Fruit fly (Drosophila melanogaster) whole organism, embryonic: ENCODE data around the gene CG32299.

Experiments
- ATbp ChIP-seq: fragments of 200-800 bp; sonication (Bioruptor generic); optimal IDR thresholded peaks from 2 replicates; lab custom pipeline; 2017; ENCODE audit warnings: missing biosample characterization, mild to moderate bottlenecking, missing genetic modification characterization, missing genetic modification reagents
- Blimp-1 ChIP-seq: fragments of 200-800 bp; sonication (Bioruptor generic); optimal IDR thresholded peaks from 3 replicates; lab custom pipeline; 2018; ENCODE audit warnings: missing biosample characterization, missing genetic modification characterization, mild to moderate bottlenecking, moderate library complexity, missing genetic modification reagents
- CG11504 ChIP-seq: fragments of 200-800 bp; sonication (Bioruptor generic); optimal IDR thresholded peaks from 3 replicates; lab custom pipeline; 2019; ENCODE audit warnings: missing biosample characterization, mild to moderate bottlenecking, missing genetic modification characterization, moderate library complexity
- CG13287 ChIP-seq: fragments of 200-800 bp; sonication (Bioruptor generic); IDR thresholded peaks from 2 replicates; pipeline ENCODE4 v1.3.6; 2022; ENCODE audit warnings: missing biosample characterization, missing genetic modification characterization; ENCODE audit not compliant: partially characterized antibody
- CG13624 ChIP-seq: fragments of 200-800 bp; sonication (Bioruptor generic); optimal IDR thresholded peaks from 2 replicates; lab custom pipeline; 2016; ENCODE audit warnings: missing biosample characterization, missing genetic modification characterization
- CG13894 ChIP-seq: fragments of 200-800 bp; sonication (Bioruptor generic); optimal IDR thresholded peaks from 3 replicates; lab custom pipeline; 2018; ENCODE audit warnings: missing biosample characterization, mild to moderate bottlenecking, missing genetic modification characterization, moderate library complexity
- CG15269 ChIP-seq: fragments of 200-800 bp; sonication (Bioruptor generic); optimal IDR thresholded peaks from 2 replicates; lab custom pipeline; 2018; ENCODE audit warnings: missing biosample characterization, mild to moderate bottlenecking, missing genetic modification characterization, moderate library complexity
- CG17385 ChIP-seq: fragments of 200-800 bp; sonication (Bioruptor generic); optimal IDR thresholded peaks from 3 replicates; lab custom pipeline; 2018; ENCODE audit warnings: missing biosample characterization, mild to moderate bottlenecking, missing genetic modification characterization
- CG2199 ChIP-seq: fragments of 200-800 bp; sonication (Bioruptor generic); IDR thresholded peaks from 3 replicates; pipeline ENCODE4 v1.3.6; 2022; ENCODE audit warnings: missing biosample characterization, missing genetic modification characterization
- CG31441 ChIP-seq: fragments of 200-800 bp; sonication (Bioruptor generic); IDR thresholded peaks from 2 replicates; pipeline ENCODE4 v1.3.6; 2022; ENCODE audit warnings: missing biosample characterization, missing genetic modification characterization
- CG3726 ChIP-seq: fragments of 200-800 bp; sonication (Bioruptor generic); IDR thresholded peaks from 3 replicates; pipeline ENCODE4, ENCODE4 v1.3.6; 2022; ENCODE audit warnings: missing biosample characterization, missing genetic modification characterization
- CG6683 ChIP-seq: fragments of 200-800 bp; sonication (Bioruptor generic); optimal IDR thresholded peaks from 2 replicates; lab custom pipeline; 2017; ENCODE audit warnings: missing biosample characterization, mild to moderate bottlenecking, missing genetic modification characterization, missing genetic modification reagents
- CG6765 ChIP-seq: fragments of 200-800 bp; sonication (Bioruptor generic); optimal IDR thresholded peaks from 3 replicates; lab custom pipeline; 2017; ENCODE audit warnings: missing biosample characterization, mild to moderate bottlenecking, missing genetic modification characterization
- CG7372 ChIP-seq: fragments of 200-800 bp; sonication (Bioruptor generic); IDR thresholded peaks from 2 replicates; pipeline ENCODE4 v1.3.6; 2022; ENCODE audit warnings: missing biosample characterization, missing genetic modification characterization
- CG7556 ChIP-seq: fragments of 200-800 bp; sonication (Bioruptor generic); optimal IDR thresholded peaks from 2 replicates; lab custom pipeline; 2017; ENCODE audit warnings: missing biosample characterization, mild to moderate bottlenecking, missing genetic modification characterization
- Eip74EF ChIP-seq, 2 experiments: fragments of 200-800 bp in 1 of 2; fragments of >200 bp in 1 of 2; sonication (Bioruptor generic) in 1 of 2; optimal IDR thresholded peaks; 2 replicates each; lab custom pipeline; 2017 to 2019; ENCODE audit warnings: missing biosample characterization in 2 of 2, missing genetic modification characterization in 2 of 2, mild to moderate bottlenecking in 1 of 2, moderate library complexity in 1 of 2
- H15 ChIP-seq: fragments of 200-800 bp; sonication (Bioruptor generic); IDR thresholded peaks from 3 replicates; pipeline ENCODE4 v1.3.6; 2022; ENCODE audit warnings: missing biosample characterization, missing genetic modification characterization
- HLH3B ChIP-seq: fragments of 200-800 bp; sonication (Bioruptor generic); IDR thresholded peaks from 2 replicates; pipeline ENCODE4 v1.3.6; 2022; ENCODE audit warnings: missing biosample characterization, missing genetic modification characterization
- HmgZ ChIP-seq: fragments of 200-800 bp; sonication (Bioruptor generic); optimal IDR thresholded peaks from 2 replicates; lab custom pipeline; 2018; ENCODE audit warnings: missing biosample characterization, mild to moderate bottlenecking, missing genetic modification characterization
- Ssrp ChIP-seq: fragments of 200-800 bp; sonication (Bioruptor generic); optimal IDR thresholded peaks from 2 replicates; lab custom pipeline; 2018; ENCODE audit warnings: missing biosample characterization, mild to moderate bottlenecking, missing genetic modification characterization, moderate library complexity
- abd-A ChIP-seq: fragments of 200-800 bp; sonication (Bioruptor generic); optimal IDR thresholded peaks from 3 replicates; lab custom pipeline; 2019; ENCODE audit warnings: missing biosample characterization, mild to moderate bottlenecking, missing genetic modification characterization, moderate library complexity
- ase ChIP-seq: fragments of 200-800 bp; sonication (Bioruptor generic); IDR thresholded peaks from 3 replicates; pipeline ENCODE4 v1.3.6; 2022; ENCODE audit warnings: missing biosample characterization, missing genetic modification characterization
- ato ChIP-seq: fragments of 200-800 bp; sonication (Bioruptor generic); IDR thresholded peaks from 2 replicates; pipeline ENCODE4 v1.3.6; 2022; ENCODE audit warnings: missing biosample characterization, missing genetic modification characterization; ENCODE audit not compliant: partially characterized antibody
- bab2 ChIP-seq: fragments of 200-800 bp; sonication (Bioruptor generic); optimal IDR thresholded peaks from 2 replicates; lab custom pipeline; 2016; ENCODE audit warnings: missing biosample characterization, missing genetic modification characterization
- bowl ChIP-seq: fragments of 200-800 bp; sonication (Bioruptor generic); IDR thresholded peaks from 2 replicates; pipeline ENCODE4 v1.3.6; 2022; ENCODE audit warnings: missing biosample characterization, missing genetic modification characterization
- chif ChIP-seq, 2 experiments: fragments of 200-800 bp; sonication (Bioruptor generic); optimal IDR thresholded peaks; 3 replicates each; lab custom pipeline; 2016; ENCODE audit warnings: missing biosample characterization in 2 of 2, missing genetic modification characterization in 2 of 2
- corto ChIP-seq: fragments of 200-800 bp; sonication (Bioruptor generic); optimal IDR thresholded peaks from 2 replicates; lab custom pipeline; 2016; ENCODE audit warnings: missing biosample characterization, mild to moderate bottlenecking, missing genetic modification characterization, moderate library complexity
- dpn ChIP-seq, 2 experiments: fragments of 200-800 bp; sonication (Bioruptor generic); optimal IDR thresholded peaks; 3 replicates each; lab custom pipeline; 2016; ENCODE audit warnings: missing biosample characterization in 2 of 2, missing genetic modification characterization in 2 of 2
- emc ChIP-seq: fragments of 200-800 bp; sonication (Bioruptor generic); optimal IDR thresholded peaks from 2 replicates; lab custom pipeline; 2016; ENCODE audit warnings: missing biosample characterization, missing genetic modification characterization
- esg ChIP-seq: fragments of 200-800 bp; sonication (Bioruptor generic); conservative IDR thresholded peaks from 2 replicates; pipeline ENCODE4 v1.3.6; 2022; ENCODE audit warnings: missing biosample characterization, missing genetic modification characterization
- kni ChIP-seq: fragments of 200-800 bp; sonication (Bioruptor generic); optimal IDR thresholded peaks from 3 replicates; lab custom pipeline; 2017; ENCODE audit warnings: mild to moderate bottlenecking, missing biosample characterization, missing genetic modification reagents, missing genetic modification characterization
- lov ChIP-seq, 2 experiments: fragments of 200-800 bp in 1 of 2; fragments of >200 bp in 1 of 2; sonication (Bioruptor generic) in 1 of 2; IDR thresholded peaks in 1 of 2; optimal IDR thresholded peaks in 1 of 2; 2 replicates in 1 of 2; 3 replicates in 1 of 2; pipeline versions ENCODE4 v1.3.6 to Lab custom; 2017 to 2022; ENCODE audit warnings: missing biosample characterization in 1 of 2, missing genetic modification characterization in 1 of 2
- mirr ChIP-seq: fragments of 200-800 bp; sonication (Bioruptor generic); optimal IDR thresholded peaks from 3 replicates; lab custom pipeline; 2018; ENCODE audit warnings: missing biosample characterization, mild to moderate bottlenecking, missing genetic modification characterization
- mld ChIP-seq: fragments of 200-800 bp; sonication (Bioruptor generic); IDR thresholded peaks from 3 replicates; pipeline ENCODE4 v1.3.6; 2022; ENCODE audit warnings: missing biosample characterization, missing genetic modification characterization; ENCODE audit not compliant: partially characterized antibody
- onecut ChIP-seq: fragments of 200-800 bp; sonication (Bioruptor generic); IDR thresholded peaks from 2 replicates; pipeline ENCODE4 v1.3.6; 2022; ENCODE audit warnings: missing biosample characterization, missing genetic modification characterization
- otp ChIP-seq: fragments of 200-800 bp; sonication (Bioruptor generic); IDR thresholded peaks from 3 replicates; pipeline ENCODE4, ENCODE4 v1.3.6; 2022; ENCODE audit warnings: missing biosample characterization, missing genetic modification characterization
- pb ChIP-seq: fragments of 200-800 bp; sonication (Bioruptor generic); optimal IDR thresholded peaks from 3 replicates; lab custom pipeline; 2016; ENCODE audit warnings: missing biosample characterization, missing genetic modification characterization
- pho ChIP-seq: fragments of 200-800 bp; sonication (Bioruptor generic); optimal IDR thresholded peaks from 2 replicates; lab custom pipeline; 2016; ENCODE audit warnings: missing biosample characterization, missing genetic modification characterization
- phol ChIP-seq: fragments of 200-800 bp; sonication (Bioruptor generic); optimal IDR thresholded peaks from 3 replicates; lab custom pipeline; 2018; ENCODE audit warnings: missing biosample characterization, mild to moderate bottlenecking, missing genetic modification characterization, moderate library complexity
- scrt ChIP-seq: fragments of 200-800 bp; sonication (Bioruptor generic); optimal IDR thresholded peaks from 2 replicates; lab custom pipeline; 2018; ENCODE audit warnings: missing biosample characterization, mild to moderate bottlenecking, missing genetic modification characterization, moderate library complexity
- unpg ChIP-seq: fragments of 200-800 bp; sonication (Bioruptor generic); optimal IDR thresholded peaks from 3 replicates; lab custom pipeline; 2018; ENCODE audit warnings: missing biosample characterization, mild to moderate bottlenecking, missing genetic modification characterization, moderate library complexity
- vvl ChIP-seq: fragments of 200-800 bp; sonication (Bioruptor generic); IDR thresholded peaks from 2 replicates; pipeline ENCODE4 v1.3.6; 2022; ENCODE audit warnings: missing biosample characterization, missing genetic modification characterization

Gene CG32299

DNA sequence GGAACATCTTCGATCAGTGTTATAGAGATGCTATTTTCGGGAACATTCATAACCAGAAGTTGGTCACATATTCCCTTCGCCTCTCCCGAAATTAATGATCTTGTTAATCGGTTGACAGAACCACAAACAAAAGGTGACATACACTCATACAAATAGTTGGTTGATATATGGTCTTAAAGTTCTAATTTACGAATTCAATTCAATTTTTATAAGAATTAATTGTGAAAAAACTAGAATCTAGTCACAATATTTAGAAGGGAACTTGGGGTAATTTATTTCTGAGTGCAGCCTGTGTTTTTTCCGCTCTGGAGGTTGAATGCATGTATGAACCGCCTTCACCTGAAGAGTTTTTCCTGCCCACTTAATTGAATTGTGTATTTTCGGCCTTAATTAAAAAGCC is 9.0 kb upstream of the CG32299 start (continued):
- TF ChIP-seq ato (GFP tag; lab: Robert Waterston, UW), result no peak
- peak; percentile 4 for TF ChIP-seq ATbp (GFP tag; lab: Kevin White, UChicago)
- no peak for TF ChIP-seq pho (GFP tag; lab: Kevin White, UChicago)
- peak; percentile 17 for TF ChIP-seq phol (tag; lab: Kevin White, UChicago)
- no peak for TF ChIP-seq corto (GFP tag; lab: Kevin White, UChicago)
- TF ChIP-seq CG7556 (GFP tag; lab: Kevin White, UChicago), result no peak
- TF ChIP-seq onecut (GFP tag; lab: Robert Waterston, UW), result no peak
- TF ChIP-seq dpn (GFP tag; optimal IDR thresholded peaks at IDR 0.05; lab: Kevin White, UChicago), result no peak
- TF ChIP-seq bowl (GFP tag; lab: Robert Waterston, UW), result no peak
- TF ChIP-seq mld, result no peak
- TF ChIP-seq chif (GFP tag; optimal IDR thresholded peaks at IDR 0.05; lab: Kevin White, UChicago), result no peak
- no peak for TF ChIP-seq mirr (GFP tag; lab: Kevin White, UChicago)
- no peak for TF ChIP-seq esg (GFP tag; lab: Robert Waterston, UW)
- no peak for TF ChIP-seq CG13287 (GFP tag; lab: Robert Waterston, UW)
- no peak for TF ChIP-seq CG11504
- no peak for TF ChIP-seq CG7372 (GFP tag; lab: Robert Waterston, UW)
- TF ChIP-seq lov (optimal IDR thresholded peaks at IDR 0.05; lab: Kevin White, UChicago), result no peak
- TF ChIP-seq lov (GFP tag; IDR thresholded peaks at IDR 0.05; lab: Robert Waterston, UW), result 0 out of 3 replicates have a peak, but pooled peaks have one; percentile 48
- no peak for TF ChIP-seq CG6765 (GFP tag; lab: Kevin White, UChicago)
- TF ChIP-seq CG15269 (tag; lab: Kevin White, UChicago), result no peak
- no peak for TF ChIP-seq ase (GFP tag; lab: Robert Waterston, UW)
- TF ChIP-seq Ssrp (tag; lab: Kevin White, UChicago), result peak; percentile 27
- TF ChIP-seq pb (GFP tag; lab: Kevin White, UChicago), result no peak
- no peak for TF ChIP-seq CG6683 (GFP tag; lab: Kevin White, UChicago)
- TF ChIP-seq Blimp-1 (GFP tag; lab: Kevin White, UChicago), result peak; percentile 45
- TF ChIP-seq CG13894 (tag; lab: Kevin White, UChicago), result no peak
- TF ChIP-seq scrt (GFP tag; lab: Kevin White, UChicago), result no peak
- peak; percentile 43 for TF ChIP-seq unpg (GFP tag; lab: Kevin White, UChicago)
- no peak for TF ChIP-seq CG3726 (GFP tag; lab: Robert Waterston, UW)
- TF ChIP-seq HLH3B (GFP tag; lab: Robert Waterston, UW), result no peak
- no peak for TF ChIP-seq CG13624 (GFP tag; lab: Kevin White, UChicago)
- TF ChIP-seq HmgZ (tag; lab: Kevin White, UChicago), result no peak
- peak; percentile 38 for TF ChIP-seq CG31441 (GFP tag; lab: Robert Waterston, UW)
- no peak for TF ChIP-seq otp (GFP tag; lab: Robert Waterston, UW)
- TF ChIP-seq, all 482 proteins: peak for 35

DNA sequence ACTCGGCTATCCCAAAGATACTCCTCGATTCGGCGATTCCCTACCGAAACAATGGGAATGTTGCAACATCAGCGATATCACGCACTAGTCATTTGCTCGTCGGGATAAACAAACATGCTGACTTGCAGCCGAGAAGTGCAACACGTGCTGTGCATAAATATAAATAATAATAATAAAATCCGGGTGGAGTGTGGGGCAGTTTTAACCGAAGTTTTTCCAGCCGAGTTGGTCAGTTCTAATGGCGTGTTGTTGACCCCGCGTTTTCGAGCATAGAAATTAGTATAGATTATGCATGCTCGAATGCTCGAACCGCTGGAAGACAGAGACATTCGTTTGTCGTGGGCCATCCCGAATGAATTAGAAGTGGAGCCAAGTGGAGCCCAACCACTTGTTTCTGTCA is 7.8 kb upstream of the CG32299 start:
- TF ChIP-seq bab2 (GFP tag; lab: Kevin White, UChicago) (no peak), Eip74EF (GFP tag; optimal IDR thresholded peaks at IDR 0.05; lab: Kevin White, UChicago) (peak in 1 of 2 experiments; percentile 37), vvl (GFP tag; lab: Robert Waterston, UW) (peak; percentile 64; the same call in 1 of the 2 replicates), emc (GFP tag; lab: Kevin White, UChicago) (no peak), H15 (GFP tag; lab: Robert Waterston, UW) (0 out of 3 replicates have a peak, but pooled peaks have one; percentile 40), abd-A (tag; lab: Kevin White, UChicago) (peak; percentile 7), CG2199 (GFP tag; lab: Robert Waterston, UW) (0 out of 3 replicates have a peak, but pooled peaks have one; percentile 42), kni (GFP tag; lab: Kevin White, UChicago) (peak; percentile 65), CG17385 (GFP tag; lab: Kevin White, UChicago) (no peak)
